Fruit fly (Drosophila melanogaster) whole organism, embryonic: ENCODE measurements around the gene Grip91.

Source experiments
- Atf-2 ChIP-seq: fragments of 200-800 bp; sonication (Bioruptor generic); optimal IDR thresholded peaks from 2 replicates; lab custom pipeline; 2016; ENCODE audit warnings: missing biosample characterization, missing genetic modification characterization
- Bteb2 ChIP-seq: fragments of 200-800 bp; sonication (Bioruptor generic); optimal IDR thresholded peaks from 2 replicates; lab custom pipeline; 2016; ENCODE audit warnings: missing biosample characterization, missing genetic modification characterization
- CG10274 ChIP-seq: fragments of 200-800 bp; sonication (Bioruptor generic); optimal IDR thresholded peaks from 3 replicates; lab custom pipeline; 2017; ENCODE audit warnings: missing biosample characterization, mild to moderate bottlenecking, missing genetic modification characterization
- CG13894 ChIP-seq: fragments of 200-800 bp; sonication (Bioruptor generic); optimal IDR thresholded peaks from 3 replicates; lab custom pipeline; 2018; ENCODE audit warnings: missing biosample characterization, mild to moderate bottlenecking, missing genetic modification characterization, moderate library complexity
- CG14050 ChIP-seq: fragments of 200-800 bp; sonication (Bioruptor generic); IDR thresholded peaks from 3 replicates; pipeline ENCODE4 v1.3.6; 2022; ENCODE audit warnings: missing biosample characterization, missing genetic modification characterization
- CG14965 ChIP-seq: fragments of 200-800 bp; sonication (Bioruptor generic); optimal IDR thresholded peaks from 2 replicates; lab custom pipeline; 2016; ENCODE audit warnings: missing biosample characterization, missing genetic modification characterization, borderline replicate concordance
- CG15601 ChIP-seq: fragments of 200-800 bp; sonication (Bioruptor generic); optimal IDR thresholded peaks from 3 replicates; lab custom pipeline; 2019; ENCODE audit warnings: missing biosample characterization, mild to moderate bottlenecking, missing genetic modification characterization, moderate library complexity
- CG16779 ChIP-seq: fragments of 200-800 bp; sonication (Bioruptor generic); IDR thresholded peaks from 2 replicates; pipeline ENCODE4 v1.3.6; 2022; ENCODE audit warnings: missing biosample characterization, missing genetic modification characterization
- CG17802 ChIP-seq: fragments of 200-800 bp; sonication (Bioruptor generic); optimal IDR thresholded peaks from 2 replicates; lab custom pipeline; 2018; ENCODE audit warnings: missing biosample characterization, mild to moderate bottlenecking, missing genetic modification characterization, moderate library complexity
- CG2120 ChIP-seq: fragments of 200-800 bp; sonication (Bioruptor generic); optimal IDR thresholded peaks from 3 replicates; lab custom pipeline; 2016; ENCODE audit warnings: missing biosample characterization, missing genetic modification characterization
- CG4282 ChIP-seq: fragments of 200-800 bp; sonication (Bioruptor generic); optimal IDR thresholded peaks from 2 replicates; lab custom pipeline; 2016; ENCODE audit warnings: missing biosample characterization, missing genetic modification characterization
- CG4328 ChIP-seq: fragments of 200-800 bp; sonication (Bioruptor generic); optimal IDR thresholded peaks from 3 replicates; lab custom pipeline; 2017; ENCODE audit warnings: missing biosample characterization, missing genetic modification reagents, missing genetic modification characterization
- CG4820 ChIP-seq: fragments of 200-800 bp; sonication (Bioruptor generic); optimal IDR thresholded peaks from 3 replicates; lab custom pipeline; 2016; ENCODE audit warnings: missing biosample characterization, missing genetic modification characterization
- CG6689 ChIP-seq: fragments of 200-800 bp; sonication (Bioruptor generic); IDR thresholded peaks from 2 replicates; pipeline ENCODE4 v1.3.6; 2022; ENCODE audit warnings: missing biosample characterization, missing genetic modification characterization
- CG7372 ChIP-seq: fragments of 200-800 bp; sonication (Bioruptor generic); IDR thresholded peaks from 2 replicates; pipeline ENCODE4 v1.3.6; 2022; ENCODE audit warnings: missing biosample characterization, missing genetic modification characterization
- CG7963 ChIP-seq: fragments of 200-800 bp; sonication (Bioruptor generic); IDR thresholded peaks from 3 replicates; pipeline ENCODE4 v1.3.6; 2022; ENCODE audit warnings: missing biosample characterization, missing genetic modification characterization; ENCODE audit not compliant: partially characterized antibody
- CoRest ChIP-seq: fragments of 200-800 bp; sonication (Bioruptor generic); optimal IDR thresholded peaks from 3 replicates; lab custom pipeline; 2018; ENCODE audit warnings: missing biosample characterization, mild to moderate bottlenecking, missing genetic modification characterization, moderate library complexity
- Dad ChIP-seq: fragments of 200-800 bp; sonication (Bioruptor generic); optimal IDR thresholded peaks from 3 replicates; lab custom pipeline; 2016; ENCODE audit warnings: missing biosample characterization, missing genetic modification characterization
- Dll ChIP-seq: fragments of 200-800 bp; sonication (Bioruptor generic); IDR thresholded peaks from 4 replicates; pipeline ENCODE4 v1.3.6; 2022; ENCODE audit warnings: missing biosample characterization, missing genetic modification characterization; ENCODE audit not compliant: partially characterized antibody
- Dref ChIP-seq: fragments of 200-800 bp; sonication (Bioruptor generic); IDR thresholded peaks from 2 replicates; pipeline ENCODE4 v1.3.6; 2022; ENCODE audit warnings: missing biosample characterization, missing genetic modification characterization
- GATAe ChIP-seq: fragments of 200-800 bp; sonication (Bioruptor generic); conservative IDR thresholded peaks from 2 replicates; pipeline ENCODE4 v1.3.6; 2022; ENCODE audit warnings: missing biosample characterization, missing genetic modification characterization
- HLH54F ChIP-seq: fragments of 200-800 bp; sonication (Bioruptor generic); optimal IDR thresholded peaks from 3 replicates; lab custom pipeline; 2016; ENCODE audit warnings: missing biosample characterization, missing genetic modification characterization
- Hey ChIP-seq: fragments of 200-800 bp; sonication (Bioruptor generic); optimal IDR thresholded peaks from 3 replicates; lab custom pipeline; 2018; ENCODE audit warnings: missing biosample characterization, mild to moderate bottlenecking, missing genetic modification characterization
- Hr3 ChIP-seq: fragments of 200-800 bp; sonication (Bioruptor generic); optimal IDR thresholded peaks from 3 replicates; lab custom pipeline; 2016; ENCODE audit warnings: missing biosample characterization, missing genetic modification characterization
- Lim3 ChIP-seq: fragments of 200-800 bp; sonication (Bioruptor generic); IDR thresholded peaks from 2 replicates; pipeline ENCODE4 v1.3.6; 2022; ENCODE audit warnings: missing biosample characterization, missing genetic modification characterization
- NK7.1 ChIP-seq: fragments of 200-800 bp; sonication (Bioruptor generic); optimal IDR thresholded peaks from 3 replicates; lab custom pipeline; 2016; ENCODE audit warnings: missing biosample characterization, missing genetic modification characterization
- Optix ChIP-seq: fragments of 200-800 bp; sonication (Bioruptor generic); IDR thresholded peaks from 3 replicates; pipeline ENCODE4 v1.3.6; 2022; ENCODE audit warnings: missing biosample characterization, missing genetic modification characterization
- Rx ChIP-seq: fragments of 200-800 bp; sonication (Bioruptor generic); IDR thresholded peaks from 2 replicates; pipeline ENCODE4 v1.3.6; 2022; ENCODE audit warnings: missing biosample characterization, missing genetic modification characterization
- Xrp1 ChIP-seq: fragments of 200-800 bp; sonication (Bioruptor generic); IDR thresholded peaks from 2 replicates; pipeline ENCODE4 v1.3.6; 2022; ENCODE audit warnings: missing biosample characterization, missing genetic modification characterization
- bigmax ChIP-seq: fragments of 200-800 bp; sonication (Bioruptor generic); optimal IDR thresholded peaks from 2 replicates; lab custom pipeline; 2018; ENCODE audit warnings: missing biosample characterization, mild to moderate bottlenecking, missing genetic modification characterization
- cad ChIP-seq: fragments of >200 bp; optimal IDR thresholded peaks from 2 replicates; lab custom pipeline; 2017; ENCODE audit warnings: missing biosample characterization, missing genetic modification characterization
- cg ChIP-seq: fragments of 200-800 bp; sonication (Bioruptor generic); optimal IDR thresholded peaks from 3 replicates; lab custom pipeline; 2019; ENCODE audit warnings: missing biosample characterization, mild to moderate bottlenecking, missing genetic modification characterization, moderate library complexity
- dmrt11E ChIP-seq: fragments of 200-800 bp; sonication (Bioruptor generic); optimal IDR thresholded peaks from 3 replicates; lab custom pipeline; 2018; ENCODE audit warnings: missing biosample characterization, mild to moderate bottlenecking, missing genetic modification characterization, moderate library complexity
- gro ChIP-seq: fragments of 200-800 bp; sonication (Bioruptor generic); optimal IDR thresholded peaks from 2 replicates; lab custom pipeline; 2016; ENCODE audit warnings: missing biosample characterization, missing genetic modification characterization
- h ChIP-seq: fragments of >200 bp; optimal IDR thresholded peaks from 2 replicates; lab custom pipeline; 2017
- ham ChIP-seq: fragments of 200-800 bp; sonication (Bioruptor generic); IDR thresholded peaks from 2 replicates; pipeline ENCODE4 v1.3.6; 2022; ENCODE audit warnings: missing biosample characterization, missing genetic modification characterization
- hb ChIP-seq: fragments of 200-800 bp; sonication (Bioruptor generic); IDR thresholded peaks from 3 replicates; pipeline ENCODE4 v1.3.6; 2022; ENCODE audit warnings: missing biosample characterization, missing genetic modification characterization; ENCODE audit not compliant: partially characterized antibody
- hbn ChIP-seq: fragments of 200-800 bp; sonication (Bioruptor generic); IDR thresholded peaks from 2 replicates; pipeline ENCODE4 v1.3.6; 2022; ENCODE audit warnings: missing biosample characterization, missing genetic modification characterization; ENCODE audit not compliant: partially characterized antibody
- hth ChIP-seq: fragments of >200 bp; optimal IDR thresholded peaks from 2 replicates; lab custom pipeline; 2017; ENCODE audit warnings: inconsistent platforms
- lbe ChIP-seq: fragments of 200-800 bp; sonication (Bioruptor generic); optimal IDR thresholded peaks from 2 replicates; lab custom pipeline; 2016; ENCODE audit warnings: missing biosample characterization, mild to moderate bottlenecking, missing genetic modification characterization
- lola ChIP-seq, 3 experiments: fragments of >200 bp in 2 of 3; fragments of 200-800 bp in 1 of 3; sonication (Bioruptor generic) in 1 of 3; optimal IDR thresholded peaks; 2 replicates each; lab custom pipeline; 2017 to 2019; ENCODE audit warnings: missing biosample characterization in 3 of 3, missing genetic modification characterization in 3 of 3, mild to moderate bottlenecking in 1 of 3, moderate library complexity in 1 of 3
- lov ChIP-seq, 2 experiments: fragments of 200-800 bp in 1 of 2; fragments of >200 bp in 1 of 2; sonication (Bioruptor generic) in 1 of 2; IDR thresholded peaks in 1 of 2; optimal IDR thresholded peaks in 1 of 2; 2 replicates in 1 of 2; 3 replicates in 1 of 2; pipeline versions ENCODE4 v1.3.6 to Lab custom; 2017 to 2022; ENCODE audit warnings: missing biosample characterization in 1 of 2, missing genetic modification characterization in 1 of 2
- psq ChIP-seq: fragments of 200-800 bp; sonication (Bioruptor generic); optimal IDR thresholded peaks from 2 replicates; lab custom pipeline; 2017; ENCODE audit warnings: missing biosample characterization, missing genetic modification characterization
- rib ChIP-seq: fragments of 200-800 bp; sonication (Bioruptor generic); IDR thresholded peaks from 2 replicates; pipeline ENCODE4 v1.3.6; 2022; ENCODE audit warnings: missing biosample characterization, missing genetic modification characterization
- sc ChIP-seq, 3 experiments: fragments of >200 bp in 2 of 3; fragments of 200-800 bp in 1 of 3; sonication (Bioruptor generic) in 1 of 3; optimal IDR thresholded peaks; 2 replicates in 2 of 3; 3 replicates in 1 of 3; lab custom pipeline; 2017; ENCODE audit warnings: mild to moderate bottlenecking in 1 of 3, missing biosample characterization in 1 of 3, missing genetic modification characterization in 1 of 3, missing genetic modification reagents in 1 of 3
- sima ChIP-seq: fragments of 200-800 bp; sonication (Bioruptor generic); optimal IDR thresholded peaks from 2 replicates; lab custom pipeline; 2016; ENCODE audit warnings: missing biosample characterization, missing genetic modification characterization
- sna ChIP-seq: fragments of 200-800 bp; sonication (Bioruptor generic); IDR thresholded peaks from 2 replicates; pipeline ENCODE4 v1.3.6; 2022; ENCODE audit warnings: missing biosample characterization, missing genetic modification characterization; ENCODE audit not compliant: partially characterized antibody
- yki ChIP-seq: fragments of >200 bp; optimal IDR thresholded peaks from 3 replicates; lab custom pipeline; 2018

The Grip91 gene

dm6 chrX:13783958-13784907, 39.8 kb upstream of the Grip91 start (continued):
- TF ChIP-seq GATAe (GFP tag; lab: Robert Waterston, UW) (no peak), hb (GFP tag; lab: Robert Waterston, UW) (no peak), CG6689 (GFP tag; lab: Robert Waterston, UW) (0 out of 2 replicates have a peak, but pooled peaks have one; percentile 30), lbe (GFP tag; lab: Kevin White, UChicago) (no peak), Rx (GFP tag; lab: Robert Waterston, UW) (no peak), h (lab: Kevin White, UChicago) (no peak), Lim3 (GFP tag; lab: Robert Waterston, UW) (no peak), Dref (no peak), CG2120 (peak; percentile 44), lov (optimal IDR thresholded peaks at IDR 0.05; lab: Kevin White, UChicago) (no peak), lov (GFP tag; IDR thresholded peaks at IDR 0.05; lab: Robert Waterston, UW) (no peak), CG10274 (GFP tag; lab: Kevin White, UChicago) (no peak), lola (GFP tag; optimal IDR thresholded peaks at IDR 0.05; lab: Kevin White, UChicago) (peak in 1 of 3 experiments; percentile 56), cg (GFP tag; lab: Kevin White, UChicago) (peak; percentile 63), Optix (GFP tag; lab: Robert Waterston, UW) (no peak), Hr3 (GFP tag; lab: Kevin White, UChicago) (peak; percentile 16), Bteb2 (GFP tag; lab: Kevin White, UChicago) (peak; percentile 41), Dad (GFP tag; lab: Kevin White, UChicago) (no peak), dmrt11E (tag; lab: Kevin White, UChicago) (peak; percentile 30), CG7372 (GFP tag; lab: Robert Waterston, UW) (peak; percentile 27; the same call in 1 of the 2 replicates), CG17802 (tag; lab: Kevin White, UChicago) (peak; percentile 6)

dm6 chrX:13783534-13783949, 39.1 kb upstream of the Grip91 start, which contains the start of gene inaE:
Gene inaE (plus strand): TSS chrX:13783714.
- no peak for TF ChIP-seq yki (lab: Kevin White, UChicago)
- TF ChIP-seq hth (lab: Kevin White, UChicago) = no peak
- no peak for TF ChIP-seq NK7.1 (GFP tag; lab: Kevin White, UChicago)
- TF ChIP-seq Dll (GFP tag; lab: Robert Waterston, UW) = peak; percentile 54; the same call in 2 of the 4 replicates
- TF ChIP-seq ham (GFP tag; lab: Robert Waterston, UW) = no peak
- peak; percentile 27 for TF ChIP-seq CoRest
- TF ChIP-seq bigmax (GFP tag; lab: Kevin White, UChicago) = no peak
- TF ChIP-seq sima (GFP tag; lab: Kevin White, UChicago) = no peak
- TF ChIP-seq Atf-2 (GFP tag; lab: Kevin White, UChicago) = no peak
- TF ChIP-seq sc (optimal IDR thresholded peaks at IDR 0.05; lab: Kevin White, UChicago) = no peak
- TF ChIP-seq sc (GFP tag; optimal IDR thresholded peaks at IDR 0.05; lab: Kevin White, UChicago) = no peak
- TF ChIP-seq Xrp1 = no peak
- no peak for TF ChIP-seq Hey (tag; lab: Kevin White, UChicago)
- TF ChIP-seq CG13894 = no peak
- no peak for TF ChIP-seq CG4328 (GFP tag; lab: Kevin White, UChicago)
- no peak for TF ChIP-seq sna (GFP tag; lab: Robert Waterston, UW)
- TF ChIP-seq gro (GFP tag; lab: Kevin White, UChicago) = peak; percentile 38
- no peak for TF ChIP-seq CG4820 (GFP tag; lab: Kevin White, UChicago)
- TF ChIP-seq HLH54F (GFP tag; lab: Kevin White, UChicago) = no peak
- peak; percentile 21 for TF ChIP-seq CG15601 (tag; lab: Kevin White, UChicago)
- peak; percentile 60 for TF ChIP-seq rib (GFP tag; lab: Robert Waterston, UW)
- no peak for TF ChIP-seq CG14965 (GFP tag; lab: Kevin White, UChicago)
- TF ChIP-seq hbn = no peak
- TF ChIP-seq cad (GFP tag; lab: Kevin White, UChicago) = no peak
- TF ChIP-seq CG7963 (GFP tag; lab: Robert Waterston, UW) = 0 out of 3 replicates have a peak, but pooled peaks have one; percentile 36
- TF ChIP-seq CG4282 (GFP tag; lab: Kevin White, UChicago) = no peak
- TF ChIP-seq CG14050 (GFP tag; lab: Robert Waterston, UW) = no peak
- no peak for TF ChIP-seq psq (GFP tag; lab: Kevin White, UChicago)
- no peak for TF ChIP-seq CG16779
